Worm (Caenorhabditis elegans) whole organism, L2 larva: ENCODE data around the gene T28H10.1.
A peak's percentile ranks its signal among the peaks of the same experiment; 100 is the strongest.

Source experiments
- C34F6.9 ChIP-seq: fragments of 150-350 bp; optimal IDR thresholded peaks from 2 replicates; lab custom pipeline; 2014; ENCODE audit warnings: missing biosample characterization, missing genetic modification characterization
- F13H6.1 ChIP-seq: sonication (generic microtip); optimal IDR thresholded peaks from 2 replicates; lab custom pipeline; 2016; ENCODE audit warnings: missing genetic modification characterization, missing compliant biosample characterization
- ZK546.5 ChIP-seq: sonication (generic microtip); optimal IDR thresholded peaks from 2 replicates; lab custom pipeline; 2017; ENCODE audit warnings: missing biosample characterization, missing genetic modification characterization
- aly-2 ChIP-seq: fragments of 150-350 bp; optimal IDR thresholded peaks from 2 replicates; lab custom pipeline; 2014; ENCODE audit warnings: missing biosample characterization, missing genetic modification characterization
- blmp-1 ChIP-seq: sonication (generic microtip); optimal IDR thresholded peaks from 2 replicates; lab custom pipeline; 2017; ENCODE audit warnings: missing genetic modification characterization, mild to moderate bottlenecking, missing compliant biosample characterization, antibody characterized with exemption, moderate library complexity; ENCODE audit not compliant: insufficient read depth
- ceh-82 ChIP-seq: fragments of 150-350 bp; optimal IDR thresholded peaks from 2 replicates; lab custom pipeline; 2014; ENCODE audit warnings: missing biosample characterization, missing genetic modification characterization
- crh-2 ChIP-seq: sonication (generic microtip); optimal IDR thresholded peaks from 2 replicates; lab custom pipeline; 2017; ENCODE audit warnings: missing biosample characterization, missing genetic modification characterization
- elt-1 ChIP-seq: fragments of 150-350 bp; optimal IDR thresholded peaks from 2 replicates; lab custom pipeline; 2014; ENCODE audit warnings: missing biosample characterization, missing genetic modification characterization
- elt-3 ChIP-seq: sonication (generic microtip); optimal IDR thresholded peaks from 2 replicates; lab custom pipeline; 2017; ENCODE audit warnings: missing biosample characterization, missing genetic modification characterization
- fos-1 ChIP-seq: fragments of 150-350 bp; optimal IDR thresholded peaks from 2 replicates; lab custom pipeline; 2014; ENCODE audit warnings: missing biosample characterization, missing genetic modification characterization
- gmeb-1 ChIP-seq: fragments of 150-350 bp; optimal IDR thresholded peaks from 2 replicates; lab custom pipeline; 2014; ENCODE audit warnings: missing biosample characterization, missing genetic modification characterization
- lin-13 ChIP-seq: fragments of 150-350 bp; optimal IDR thresholded peaks from 2 replicates; lab custom pipeline; 2014; ENCODE audit warnings: missing biosample characterization, missing genetic modification reagents, missing genetic modification characterization
- mab-5 ChIP-seq: fragments of 150-350 bp; optimal IDR thresholded peaks from 2 replicates; lab custom pipeline; 2014; ENCODE audit warnings: missing biosample characterization, missing genetic modification characterization
- mbf-1 ChIP-seq: sonication (generic microtip); optimal IDR thresholded peaks from 2 replicates; lab custom pipeline; 2017; ENCODE audit warnings: missing biosample characterization, missing genetic modification characterization
- mdl-1 ChIP-seq, 2 experiments: fragments of 150-350 bp in 1 of 2; sonication (generic microtip) in 1 of 2; optimal IDR thresholded peaks; 2 replicates each; lab custom pipeline; 2017; ENCODE audit warnings: missing biosample characterization in 2 of 2, missing genetic modification characterization in 2 of 2
- nhr-11 ChIP-seq: fragments of 150-350 bp; optimal IDR thresholded peaks from 2 replicates; lab custom pipeline; 2014; ENCODE audit warnings: missing biosample characterization, missing genetic modification characterization
- nhr-12 ChIP-seq: fragments of 150-350 bp; optimal IDR thresholded peaks from 2 replicates; lab custom pipeline; 2014; ENCODE audit warnings: missing biosample characterization, missing genetic modification characterization
- nhr-21 ChIP-seq: fragments of 150-350 bp; optimal IDR thresholded peaks from 2 replicates; lab custom pipeline; 2014; ENCODE audit warnings: missing biosample characterization, missing genetic modification characterization
- nhr-23 ChIP-seq: fragments of 150-350 bp; optimal IDR thresholded peaks from 2 replicates; lab custom pipeline; 2014; ENCODE audit warnings: missing biosample characterization, missing genetic modification reagents, missing genetic modification characterization
- nhr-237 ChIP-seq: fragments of 150-350 bp; optimal IDR thresholded peaks from 2 replicates; lab custom pipeline; 2014; ENCODE audit warnings: missing biosample characterization, missing genetic modification characterization
- nhr-25 ChIP-seq: fragments of 150-350 bp; sonication (generic microtip); optimal IDR thresholded peaks from 3 replicates; lab custom pipeline; 2014; ENCODE audit warnings: missing biosample characterization, missing genetic modification characterization
- nhr-6 ChIP-seq: fragments of 150-350 bp; optimal IDR thresholded peaks from 2 replicates; lab custom pipeline; 2014; ENCODE audit warnings: missing biosample characterization, missing genetic modification characterization
- peb-1 ChIP-seq: fragments of 150-350 bp; optimal IDR thresholded peaks from 2 replicates; lab custom pipeline; 2014; ENCODE audit warnings: missing biosample characterization, missing genetic modification characterization
- sem-4 ChIP-seq: fragments of 150-350 bp; optimal IDR thresholded peaks from 2 replicates; lab custom pipeline; 2014; ENCODE audit warnings: missing biosample characterization, missing genetic modification reagents, missing genetic modification characterization
- sma-9 ChIP-seq, 2 experiments: fragments of 150-350 bp in 1 of 2; sonication (generic microtip) in 1 of 2; optimal IDR thresholded peaks; 2 replicates each; lab custom pipeline; 2014 to 2016; ENCODE audit warnings: missing genetic modification characterization in 2 of 2, mild to moderate bottlenecking in 1 of 2, missing biosample characterization in 1 of 2, missing compliant biosample characterization in 1 of 2, missing genetic modification reagents in 1 of 2, moderate library complexity in 1 of 2
- snpc-4 ChIP-seq: fragments of 150-350 bp; optimal IDR thresholded peaks from 2 replicates; lab custom pipeline; 2014; ENCODE audit warnings: missing biosample characterization, missing genetic modification characterization
- unc-39 ChIP-seq: fragments of 150-350 bp; optimal IDR thresholded peaks from 2 replicates; lab custom pipeline; 2014; ENCODE audit warnings: missing biosample characterization, missing genetic modification characterization
- unc-62 ChIP-seq: fragments of 150-350 bp; optimal IDR thresholded peaks from 2 replicates; lab custom pipeline; 2014; ENCODE audit warnings: missing biosample characterization, missing genetic modification reagents, missing genetic modification characterization
- zag-1 ChIP-seq: fragments of 150-350 bp; optimal IDR thresholded peaks from 2 replicates; lab custom pipeline; 2014; ENCODE audit warnings: missing biosample characterization, missing genetic modification characterization
- ztf-1 ChIP-seq: fragments of 200-800 bp; sonication (Bioruptor generic); conservative IDR thresholded peaks from 2 replicates; pipeline ENCODE4 v1.3.6; 2022; ENCODE audit warnings: missing genetic modification characterization, missing compliant biosample characterization
- ztf-4 ChIP-seq: fragments of 150-350 bp; optimal IDR thresholded peaks from 2 replicates; lab custom pipeline; 2014; ENCODE audit warnings: missing biosample characterization, missing genetic modification characterization

The T28H10.1 gene

DNA sequence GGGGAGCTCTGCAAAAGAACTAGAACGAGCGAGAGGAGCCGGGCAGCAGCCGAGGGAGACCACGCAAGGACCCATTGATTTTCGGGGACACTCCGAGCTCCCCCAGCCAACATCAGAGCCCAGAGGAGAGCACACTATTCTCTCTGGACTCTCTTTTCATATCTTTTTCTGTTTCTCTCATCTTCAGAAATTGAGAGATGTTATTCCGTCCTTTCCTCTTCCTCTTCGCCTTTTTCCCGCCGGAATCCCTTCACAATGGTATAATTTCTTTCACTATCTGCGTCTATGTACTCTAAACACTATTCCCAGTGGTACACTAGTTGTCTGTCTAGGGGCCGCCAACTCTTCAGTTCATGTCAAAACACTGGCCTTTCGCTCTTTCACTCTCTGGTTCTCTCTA is 38.2 kb upstream of the T28H10.1 start (continued):
- no peak for TF ChIP-seq ceh-82 (tag; lab: Kevin White, UChicago)
- TF ChIP-seq, all 48 proteins: peak for 23

DNA sequence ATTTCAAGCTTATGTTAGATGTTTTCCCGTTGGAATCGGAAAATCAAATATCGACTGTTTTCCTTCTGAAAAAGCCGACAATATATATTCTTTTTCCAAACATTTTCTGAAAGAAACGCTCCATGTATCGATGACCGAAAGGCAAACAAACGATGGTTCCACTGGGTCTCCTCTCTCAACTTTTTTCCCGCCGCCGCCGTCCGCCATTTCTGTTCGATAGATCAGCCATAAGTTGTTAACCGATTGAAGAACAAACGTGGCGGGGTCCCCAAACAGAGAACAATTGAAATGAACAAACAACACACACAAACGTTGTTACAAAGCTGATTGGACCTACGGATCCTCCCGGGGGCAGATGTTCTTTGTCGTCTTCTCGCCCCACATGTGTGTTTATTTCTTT is 36.9 kb upstream of the T28H10.1 start:
- TF ChIP-seq ZK546.5 (no peak), ceh-82 (tag; lab: Kevin White, UChicago) (no peak), F13H6.1 (tag; lab: Kevin White, UChicago) (peak; percentile 7), sma-9 (GFP tag; optimal IDR thresholded peaks at IDR 0.05; lab: Kevin White, UChicago) (peak; percentile 45), sma-9 (tag; optimal IDR thresholded peaks at IDR 0.05; lab: Kevin White, UChicago) (no peak)

DNA sequence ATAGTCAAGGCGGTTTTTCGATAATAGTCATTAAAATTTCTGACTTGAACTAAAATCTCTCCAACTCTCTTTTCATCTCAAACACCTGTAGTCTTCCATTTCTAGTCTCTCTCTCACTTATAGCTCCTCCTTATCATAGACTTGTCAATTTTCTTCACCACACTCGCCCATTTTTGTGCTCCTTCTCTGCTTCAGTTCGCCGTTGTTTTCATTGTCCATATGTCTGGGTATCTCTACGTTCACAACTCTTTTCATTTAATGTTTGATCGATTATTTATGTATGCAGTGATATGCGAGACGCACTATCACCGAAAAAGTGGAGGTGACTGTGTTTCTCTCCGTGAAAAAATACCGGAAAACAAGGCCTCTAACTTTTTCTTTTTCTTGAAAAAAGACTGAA is 35.8 kb upstream of the T28H10.1 start:
- TF ChIP-seq crh-2 (tag; lab: Kevin White, UChicago) (peak; percentile 21), unc-39 (tag; lab: Kevin White, UChicago) (no peak), sem-4 (no peak), gmeb-1 (tag; lab: Kevin White, UChicago) (peak; percentile 31), ceh-82 (tag; lab: Kevin White, UChicago) (no peak), sma-9 (GFP tag; optimal IDR thresholded peaks at IDR 0.05; lab: Kevin White, UChicago) (peak; percentile 67), sma-9 (tag; optimal IDR thresholded peaks at IDR 0.05; lab: Kevin White, UChicago) (no peak), elt-1 (tag; lab: Kevin White, UChicago) (no peak), blmp-1 (tag; lab: Kevin White, UChicago) (no peak), unc-62 (GFP tag; lab: Kevin White, UChicago) (no peak), elt-3 (tag; lab: Kevin White, UChicago) (no peak), snpc-4 (tag; lab: Kevin White, UChicago) (no peak), F13H6.1 (tag; lab: Kevin White, UChicago) (peak; percentile 26), mab-5 (tag; lab: Kevin White, UChicago) (no peak), nhr-6 (tag; lab: Kevin White, UChicago) (no peak), ztf-1 (GFP tag; lab: Robert Waterston, UW) (no peak), aly-2 (no peak), fos-1 (tag; lab: Kevin White, UChicago) (peak; percentile 96)

DNA sequence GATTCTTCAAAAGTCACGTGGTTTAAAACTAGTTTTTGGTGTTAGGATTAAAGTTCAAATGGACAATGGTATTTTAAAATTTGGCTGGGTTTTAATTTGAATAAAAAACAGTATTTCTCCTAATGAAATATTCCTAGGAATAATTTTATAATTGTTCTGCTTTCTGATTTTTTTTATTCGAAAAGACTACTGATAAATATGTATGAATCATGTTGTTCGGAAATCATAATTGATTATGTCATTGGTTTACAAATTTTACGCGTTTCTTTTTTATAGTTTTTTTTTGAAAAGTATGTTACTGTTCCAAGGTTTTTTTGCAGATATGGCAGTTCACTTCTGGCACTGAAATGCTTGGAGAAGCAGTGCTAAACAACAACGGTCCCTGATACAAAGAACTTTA is 35.2 kb upstream of the T28H10.1 start, which contains the start of gene F28C1.3:
TSS of gene F28C1.3 (plus strand) at position 301 of the 400 bp plus-strand sequence.
- TF ChIP-seq ceh-82 (tag; lab: Kevin White, UChicago) (no peak), nhr-21 (tag; lab: Kevin White, UChicago) (no peak), elt-3 (tag; lab: Kevin White, UChicago) (no peak), crh-2 (tag; lab: Kevin White, UChicago) (no peak), ztf-4 (tag; lab: Kevin White, UChicago) (no peak), gmeb-1 (tag; lab: Kevin White, UChicago) (no peak), mab-5 (tag; lab: Kevin White, UChicago) (no peak), zag-1 (tag; lab: Kevin White, UChicago) (no peak)

DNA sequence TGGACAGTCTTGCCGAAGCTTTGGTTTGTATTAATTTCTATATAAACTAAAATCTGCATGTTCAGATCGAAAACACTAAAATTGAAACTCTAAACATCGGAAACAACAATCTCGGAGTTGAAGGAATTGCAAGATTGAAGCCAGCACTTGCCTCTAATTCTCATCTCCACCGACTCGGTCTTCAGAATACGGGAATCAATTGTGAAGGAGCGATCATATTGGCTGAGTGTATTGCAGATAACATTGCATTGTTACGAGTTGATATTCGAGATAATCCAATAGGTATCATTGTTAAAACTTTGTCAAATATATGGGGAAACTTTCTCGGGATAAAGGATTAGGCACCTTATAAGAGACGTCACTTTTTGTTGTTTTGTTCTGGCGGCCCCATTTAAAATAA is 33.3 kb upstream of the T28H10.1 start:
- TF ChIP-seq mbf-1 (tag; lab: Kevin White, UChicago) (no peak), nhr-12 (tag; lab: Kevin White, UChicago) (no peak), ceh-82 (tag; lab: Kevin White, UChicago) (no peak), C34F6.9 (tag; lab: Kevin White, UChicago) (no peak), lin-13 (no peak), nhr-23 (tag; lab: Kevin White, UChicago) (no peak), mab-5 (tag; lab: Kevin White, UChicago) (no peak), peb-1 (tag; lab: Kevin White, UChicago) (no peak), zag-1 (tag; lab: Kevin White, UChicago) (no peak), nhr-237 (tag; lab: Kevin White, UChicago) (no peak), nhr-11 (no peak), ztf-1 (GFP tag; lab: Robert Waterston, UW) (no peak), ztf-4 (tag; lab: Kevin White, UChicago) (no peak), nhr-6 (tag; lab: Kevin White, UChicago) (no peak)

DNA sequence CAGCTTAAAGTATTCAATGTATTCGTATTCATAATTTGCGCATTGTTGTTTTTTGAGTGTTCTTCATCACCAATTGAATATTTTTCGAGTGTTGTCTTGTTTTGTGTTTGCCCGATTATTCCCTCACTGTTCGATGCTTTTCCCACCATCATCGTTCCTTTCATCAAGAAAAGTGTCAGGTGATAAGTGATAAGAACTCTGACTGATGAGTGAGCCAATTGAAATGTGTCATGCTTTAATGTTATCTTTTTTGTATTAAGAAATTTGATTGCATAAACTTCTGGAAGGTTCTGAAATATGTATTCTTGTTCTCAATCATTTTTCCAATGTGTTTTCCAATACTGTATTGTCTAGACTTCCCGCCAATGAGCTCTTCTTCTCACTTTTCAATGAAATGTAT is 28.2 kb upstream of the T28H10.1 start:
- peak; percentile 95 for TF ChIP-seq fos-1 (tag; lab: Kevin White, UChicago)
- TF ChIP-seq unc-39 (tag; lab: Kevin White, UChicago) = no peak
- TF ChIP-seq crh-2 (tag; lab: Kevin White, UChicago) = peak; percentile 31
- TF ChIP-seq gmeb-1 (tag; lab: Kevin White, UChicago) = peak; percentile 36
- no peak for TF ChIP-seq peb-1 (tag; lab: Kevin White, UChicago)
- TF ChIP-seq nhr-21 (tag; lab: Kevin White, UChicago) = no peak
- no peak for TF ChIP-seq unc-62 (GFP tag; lab: Kevin White, UChicago)
- TF ChIP-seq nhr-25 = no peak
- no peak for TF ChIP-seq mbf-1 (tag; lab: Kevin White, UChicago)
- TF ChIP-seq mdl-1 (tag; optimal IDR thresholded peaks at IDR 0.05; lab: Kevin White, UChicago) = no peak
- TF ChIP-seq F13H6.1 (tag; lab: Kevin White, UChicago) = no peak
- no peak for TF ChIP-seq nhr-23 (tag; lab: Kevin White, UChicago)
